Fruit fly (Drosophila melanogaster) whole organism, embryonic: ENCODE data around the gene Vha68-3.

Experiments
- C15 ChIP-seq: fragments of 200-800 bp; sonication (Bioruptor generic); IDR thresholded peaks from 3 replicates; pipeline ENCODE4 v1.3.6; 2022; ENCODE audit warnings: missing biosample characterization, missing genetic modification characterization
- CG11696 ChIP-seq: fragments of 200-800 bp; sonication (Bioruptor generic); IDR thresholded peaks from 2 replicates; pipeline ENCODE4 v1.3.6; 2022; ENCODE audit warnings: missing biosample characterization, missing genetic modification characterization
- CG12071 ChIP-seq: fragments of 200-800 bp; sonication (Bioruptor generic); optimal IDR thresholded peaks from 3 replicates; lab custom pipeline; 2018; ENCODE audit warnings: missing biosample characterization, mild to moderate bottlenecking, missing genetic modification characterization
- CG14667 ChIP-seq: fragments of 200-800 bp; sonication (Bioruptor generic); IDR thresholded peaks from 2 replicates; pipeline ENCODE4 v1.3.6; 2022; ENCODE audit warnings: missing biosample characterization, missing genetic modification characterization
- CG1603 ChIP-seq: fragments of 200-800 bp; sonication (Bioruptor generic); optimal IDR thresholded peaks from 2 replicates; lab custom pipeline; 2019; ENCODE audit warnings: missing biosample characterization, mild to moderate bottlenecking, missing genetic modification characterization, moderate library complexity
- CG16863 ChIP-seq: fragments of 200-800 bp; sonication (Bioruptor generic); optimal IDR thresholded peaks from 3 replicates; lab custom pipeline; 2016; ENCODE audit warnings: missing biosample characterization, missing genetic modification characterization
- CG17612 ChIP-seq: fragments of 200-800 bp; sonication (Bioruptor generic); IDR thresholded peaks from 2 replicates; pipeline ENCODE4 v1.3.6; 2022; ENCODE audit warnings: missing biosample characterization, missing genetic modification characterization
- CG18011 ChIP-seq: fragments of 200-800 bp; sonication (Bioruptor generic); optimal IDR thresholded peaks from 2 replicates; lab custom pipeline; 2017; ENCODE audit warnings: missing biosample characterization, missing genetic modification characterization, mild to moderate bottlenecking, moderate library complexity, missing genotype
- CG18764 ChIP-seq: fragments of 200-800 bp; sonication (Bioruptor generic); optimal IDR thresholded peaks from 3 replicates; lab custom pipeline; 2016; ENCODE audit warnings: missing biosample characterization, missing genetic modification characterization
- CG2712 ChIP-seq: fragments of 200-800 bp; optimal IDR thresholded peaks from 3 replicates; lab custom pipeline; 2019; ENCODE audit warnings: missing biosample characterization, mild to moderate bottlenecking, missing genetic modification characterization, moderate library complexity
- CG2875 ChIP-seq: fragments of 200-800 bp; sonication (Bioruptor generic); optimal IDR thresholded peaks from 2 replicates; lab custom pipeline; 2017; ENCODE audit warnings: missing biosample characterization, mild to moderate bottlenecking, missing genetic modification characterization, missing genetic modification reagents
- CG2889 ChIP-seq: fragments of 200-800 bp; sonication (Bioruptor generic); IDR thresholded peaks from 3 replicates; pipeline ENCODE4 v1.3.6; 2022; ENCODE audit warnings: missing biosample characterization, missing genetic modification characterization
- CG30431 ChIP-seq: fragments of 200-800 bp; sonication (Bioruptor generic); optimal IDR thresholded peaks from 2 replicates; lab custom pipeline; 2017; ENCODE audit warnings: missing biosample characterization, missing genetic modification characterization
- CG32772 ChIP-seq: fragments of 200-800 bp; sonication (Bioruptor generic); IDR thresholded peaks from 2 replicates; pipeline ENCODE4 v1.3.6; 2022; ENCODE audit warnings: missing biosample characterization, missing genetic modification characterization
- CG33557 ChIP-seq: fragments of 200-800 bp; sonication (Bioruptor generic); optimal IDR thresholded peaks from 2 replicates; lab custom pipeline; 2019; ENCODE audit warnings: missing biosample characterization, mild to moderate bottlenecking, missing genetic modification characterization, moderate library complexity
- CG3838 ChIP-seq: fragments of 200-800 bp; sonication (Bioruptor generic); optimal IDR thresholded peaks from 3 replicates; lab custom pipeline; 2016; ENCODE audit warnings: missing biosample characterization, missing genetic modification characterization
- CG4707 ChIP-seq: fragments of 200-800 bp; sonication (Bioruptor generic); optimal IDR thresholded peaks from 2 replicates; lab custom pipeline; 2018; ENCODE audit warnings: missing biosample characterization, mild to moderate bottlenecking, missing genetic modification characterization, moderate library complexity
- CG6654 ChIP-seq: fragments of 200-800 bp; sonication (Bioruptor generic); optimal IDR thresholded peaks from 2 replicates; lab custom pipeline; 2017; ENCODE audit warnings: missing biosample characterization, mild to moderate bottlenecking, missing genetic modification characterization
- CG6854 ChIP-seq: fragments of 200-800 bp; sonication (Bioruptor generic); optimal IDR thresholded peaks from 3 replicates; lab custom pipeline; 2017; ENCODE audit warnings: missing biosample characterization, mild to moderate bottlenecking, missing genetic modification characterization
- CG9609 ChIP-seq: fragments of 200-800 bp; sonication (Bioruptor generic); optimal IDR thresholded peaks from 3 replicates; lab custom pipeline; 2016; ENCODE audit warnings: missing biosample characterization, missing genetic modification characterization
- Dek ChIP-seq: fragments of 200-800 bp; sonication (Bioruptor generic); optimal IDR thresholded peaks from 3 replicates; lab custom pipeline; 2019; ENCODE audit warnings: missing biosample characterization, mild to moderate bottlenecking, missing genetic modification characterization, moderate library complexity
- Eip74EF ChIP-seq, 2 experiments: fragments of 200-800 bp in 1 of 2; fragments of >200 bp in 1 of 2; sonication (Bioruptor generic) in 1 of 2; optimal IDR thresholded peaks; 2 replicates each; lab custom pipeline; 2017 to 2019; ENCODE audit warnings: missing biosample characterization in 2 of 2, missing genetic modification characterization in 2 of 2, mild to moderate bottlenecking in 1 of 2, moderate library complexity in 1 of 2
- Lim3 ChIP-seq: fragments of 200-800 bp; sonication (Bioruptor generic); IDR thresholded peaks from 2 replicates; pipeline ENCODE4 v1.3.6; 2022; ENCODE audit warnings: missing biosample characterization, missing genetic modification characterization
- Mad ChIP-seq: fragments of 200-800 bp; sonication (Bioruptor generic); optimal IDR thresholded peaks from 2 replicates; lab custom pipeline; 2016; ENCODE audit warnings: missing biosample characterization, missing genetic modification characterization
- Myb ChIP-seq: fragments of 200-800 bp; sonication (Bioruptor generic); optimal IDR thresholded peaks from 2 replicates; lab custom pipeline; 2016; ENCODE audit warnings: missing biosample characterization, missing genetic modification characterization
- PHDP ChIP-seq: fragments of 200-800 bp; sonication (Bioruptor generic); optimal IDR thresholded peaks from 3 replicates; lab custom pipeline; 2018; ENCODE audit warnings: missing biosample characterization, mild to moderate bottlenecking, missing genetic modification characterization, moderate library complexity
- Sry-δ ChIP-seq: fragments of 200-800 bp; sonication (Bioruptor generic); optimal IDR thresholded peaks from 2 replicates; lab custom pipeline; 2016; ENCODE audit warnings: missing biosample characterization, missing genetic modification characterization
- Xbp1 ChIP-seq: fragments of 200-800 bp; sonication (Bioruptor generic); optimal IDR thresholded peaks from 3 replicates; lab custom pipeline; 2016; ENCODE audit warnings: missing biosample characterization, mild to moderate bottlenecking, missing genetic modification characterization
- ci ChIP-seq: fragments of 200-800 bp; sonication (Bioruptor generic); IDR thresholded peaks from 3 replicates; pipeline ENCODE4 v1.3.6; 2022; ENCODE audit warnings: missing biosample characterization, missing genetic modification characterization
- corto ChIP-seq: fragments of 200-800 bp; sonication (Bioruptor generic); optimal IDR thresholded peaks from 2 replicates; lab custom pipeline; 2016; ENCODE audit warnings: missing biosample characterization, mild to moderate bottlenecking, missing genetic modification characterization, moderate library complexity
- crc ChIP-seq: fragments of 200-800 bp; sonication (Bioruptor generic); optimal IDR thresholded peaks from 2 replicates; lab custom pipeline; 2016; ENCODE audit warnings: missing biosample characterization, missing genetic modification characterization
- croc ChIP-seq: fragments of 200-800 bp; sonication (Bioruptor generic); conservative IDR thresholded peaks from 3 replicates; pipeline ENCODE4 v1.3.6; 2022; ENCODE audit warnings: missing biosample characterization, missing genetic modification characterization
- en ChIP-seq: fragments of 200-800 bp; sonication (Bioruptor generic); optimal IDR thresholded peaks from 2 replicates; lab custom pipeline; 2016; ENCODE audit warnings: missing biosample characterization, missing genetic modification characterization
- eve ChIP-seq, 2 experiments: fragments of >200 bp; optimal IDR thresholded peaks; 2 replicates each; lab custom pipeline; 2017; ENCODE audit warnings: missing biosample characterization in 2 of 2, missing genetic modification characterization in 2 of 2
- fd3F ChIP-seq: fragments of 200-800 bp; sonication (Bioruptor generic); optimal IDR thresholded peaks from 2 replicates; lab custom pipeline; 2018; ENCODE audit warnings: missing biosample characterization, mild to moderate bottlenecking, missing genetic modification characterization, moderate library complexity
- fd64A ChIP-seq: fragments of 200-800 bp; sonication (Bioruptor generic); optimal IDR thresholded peaks from 3 replicates; lab custom pipeline; 2018; ENCODE audit warnings: missing biosample characterization, mild to moderate bottlenecking, missing genetic modification characterization
- insv ChIP-seq, 2 experiments: fragments of 200-800 bp; sonication (Bioruptor generic); optimal IDR thresholded peaks; 3 replicates each; lab custom pipeline; 2016 to 2018; ENCODE audit warnings: missing biosample characterization in 2 of 2, missing genetic modification characterization in 2 of 2
- kni ChIP-seq: fragments of 200-800 bp; sonication (Bioruptor generic); optimal IDR thresholded peaks from 3 replicates; lab custom pipeline; 2017; ENCODE audit warnings: mild to moderate bottlenecking, missing biosample characterization, missing genetic modification reagents, missing genetic modification characterization
- nmo ChIP-seq: fragments of 200-800 bp; sonication (Bioruptor generic); optimal IDR thresholded peaks from 2 replicates; lab custom pipeline; 2018; ENCODE audit warnings: missing biosample characterization, mild to moderate bottlenecking, missing genetic modification characterization, moderate library complexity
- ro ChIP-seq: fragments of 200-800 bp; sonication (Bioruptor generic); IDR thresholded peaks from 2 replicates; pipeline ENCODE4 v1.3.6; 2022; ENCODE audit warnings: missing biosample characterization, missing genetic modification characterization
- row ChIP-seq: fragments of 200-800 bp; sonication (Bioruptor generic); IDR thresholded peaks from 3 replicates; pipeline ENCODE4 v1.3.6; 2022; ENCODE audit warnings: missing biosample characterization, missing genetic modification characterization
- sc ChIP-seq, 3 experiments: fragments of >200 bp in 2 of 3; fragments of 200-800 bp in 1 of 3; sonication (Bioruptor generic) in 1 of 3; optimal IDR thresholded peaks; 2 replicates in 2 of 3; 3 replicates in 1 of 3; lab custom pipeline; 2017; ENCODE audit warnings: mild to moderate bottlenecking in 1 of 3, missing biosample characterization in 1 of 3, missing genetic modification characterization in 1 of 3, missing genetic modification reagents in 1 of 3
- schlank ChIP-seq: fragments of 200-800 bp; sonication (Bioruptor generic); optimal IDR thresholded peaks from 2 replicates; lab custom pipeline; 2018; ENCODE audit warnings: missing biosample characterization, mild to moderate bottlenecking, missing genetic modification characterization
- slp2 ChIP-seq: fragments of 200-800 bp; sonication (Bioruptor generic); optimal IDR thresholded peaks from 2 replicates; lab custom pipeline; 2016; ENCODE audit warnings: missing biosample characterization, missing genetic modification characterization
- sr ChIP-seq: fragments of 200-800 bp; sonication (Bioruptor generic); IDR thresholded peaks from 3 replicates; pipeline ENCODE4 v1.3.6; 2022; ENCODE audit warnings: missing biosample characterization, missing genetic modification characterization
- tap ChIP-seq: fragments of 200-800 bp; optimal IDR thresholded peaks from 3 replicates; lab custom pipeline; 2019; ENCODE audit warnings: missing biosample characterization, mild to moderate bottlenecking, missing genetic modification characterization, moderate library complexity
- tup ChIP-seq: fragments of 200-800 bp; sonication (Bioruptor generic); optimal IDR thresholded peaks from 2 replicates; lab custom pipeline; 2016; ENCODE audit warnings: missing biosample characterization, mild to moderate bottlenecking, missing genetic modification characterization, moderate library complexity
- wor ChIP-seq: fragments of 200-800 bp; sonication (Bioruptor generic); IDR thresholded peaks from 2 replicates; pipeline ENCODE4 v1.3.6; 2022; ENCODE audit warnings: missing biosample characterization, missing genetic modification characterization

The Vha68-3 gene

DNA sequence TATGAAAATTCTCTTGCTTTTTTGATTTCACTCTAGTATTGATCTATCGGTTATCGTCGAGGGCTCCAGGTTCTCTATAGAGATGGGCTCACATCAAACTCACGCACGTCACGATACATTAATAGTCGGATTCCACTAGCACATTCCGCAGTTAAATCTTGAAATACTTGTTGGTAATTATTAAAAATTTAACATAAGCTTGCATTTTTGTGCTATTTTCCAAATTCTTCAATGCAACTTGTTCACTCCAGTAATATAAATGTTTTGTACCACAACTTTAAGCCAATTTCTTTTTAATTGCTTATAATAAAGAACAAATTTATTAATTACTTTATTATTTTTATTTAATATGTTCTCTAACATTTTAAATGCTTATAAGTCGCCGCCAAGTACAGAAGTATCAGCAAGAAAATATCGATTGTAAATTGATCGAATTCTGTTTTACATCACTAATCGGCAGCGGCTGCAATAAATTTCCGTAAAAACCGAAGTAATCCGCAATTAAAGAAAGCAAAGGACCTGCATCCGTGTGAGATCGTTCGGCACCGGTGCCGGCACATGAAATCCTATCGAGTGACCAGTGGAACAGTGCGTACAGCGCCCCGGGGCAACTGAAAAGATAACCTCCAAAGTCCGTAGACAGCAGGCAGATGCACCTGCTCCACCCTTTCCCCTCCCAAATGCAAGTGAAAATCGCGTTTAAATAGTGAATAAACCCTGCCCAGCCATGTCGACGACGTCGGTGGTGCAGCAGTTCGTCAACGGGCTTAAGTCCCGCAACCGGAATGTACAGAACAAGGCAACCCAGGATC is 25.7 kb downstream of the Vha68-3 start, which contains the start of the genes Vha68-1 and mTor (continued):
- TF ChIP-seq slp2 (GFP tag; lab: Kevin White, UChicago): peak; percentile 78
- no peak for TF ChIP-seq Eip74EF (GFP tag; optimal IDR thresholded peaks at IDR 0.05; lab: Kevin White, UChicago)
- TF ChIP-seq croc (GFP tag; lab: Robert Waterston, UW): peak; percentile 61
- peak; percentile 95 for TF ChIP-seq Sry-δ
- TF ChIP-seq fd64A (GFP tag; lab: Kevin White, UChicago): no peak
- peak; percentile 90 for TF ChIP-seq nmo (GFP tag; lab: Kevin White, UChicago)
- TF ChIP-seq fd3F (GFP tag; lab: Kevin White, UChicago): peak; percentile 60
- TF ChIP-seq CG3838 (GFP tag; lab: Kevin White, UChicago): peak; percentile 54
- no peak for TF ChIP-seq CG2712 (tag; lab: Kevin White, UChicago)
- TF ChIP-seq CG18764 (GFP tag; lab: Kevin White, UChicago): no peak
- TF ChIP-seq insv (GFP tag; optimal IDR thresholded peaks at IDR 0.05; lab: Kevin White, UChicago): peak in 1 of 2 experiments; percentile 30
- TF ChIP-seq crc (GFP tag; lab: Kevin White, UChicago): peak; percentile 51
- peak; percentile 53 for TF ChIP-seq Mad (GFP tag; lab: Kevin White, UChicago)
- no peak for TF ChIP-seq CG11696 (GFP tag; lab: Robert Waterston, UW)
- TF ChIP-seq eve (GFP tag; optimal IDR thresholded peaks at IDR 0.05; lab: Kevin White, UChicago): no peak
- peak; percentile 82 for TF ChIP-seq Xbp1
- TF ChIP-seq sr (GFP tag; lab: Robert Waterston, UW): no peak; the same call in 2 of the 3 replicates
- TF ChIP-seq C15 (GFP tag; lab: Robert Waterston, UW): no peak
- no peak for TF ChIP-seq CG6854 (GFP tag; lab: Kevin White, UChicago)
- TF ChIP-seq Lim3 (GFP tag; lab: Robert Waterston, UW): no peak
- TF ChIP-seq tap (tag; lab: Kevin White, UChicago): no peak
- peak; percentile 52 for TF ChIP-seq CG14667
- peak; percentile 63 for TF ChIP-seq CG16863 (GFP tag; lab: Kevin White, UChicago)
- TF ChIP-seq corto (GFP tag; lab: Kevin White, UChicago): no peak
- no peak for TF ChIP-seq CG18011 (GFP tag; lab: Kevin White, UChicago)
- peak; percentile 68 for TF ChIP-seq CG17612 (GFP tag; lab: Robert Waterston, UW)
- TF ChIP-seq wor: peak; percentile 48
- peak; percentile 82 for TF ChIP-seq Dek
- peak; percentile 79; the same call in 2 of the 3 replicates for TF ChIP-seq CG2889 (GFP tag; lab: Robert Waterston, UW)
- TF ChIP-seq sc (optimal IDR thresholded peaks at IDR 0.05; lab: Kevin White, UChicago): no peak
- peak; percentile 68 for TF ChIP-seq sc (GFP tag; optimal IDR thresholded peaks at IDR 0.05; lab: Kevin White, UChicago)
- TF ChIP-seq CG2875: no peak
- no peak for TF ChIP-seq PHDP (tag; lab: Kevin White, UChicago)
- TF ChIP-seq CG30431 (GFP tag; lab: Kevin White, UChicago): peak; percentile 65
- TF ChIP-seq schlank (tag; lab: Kevin White, UChicago): peak; percentile 9
- no peak for TF ChIP-seq CG1603 (tag; lab: Kevin White, UChicago)
- peak; percentile 47 for TF ChIP-seq CG33557
- 0 out of 2 replicates have a peak, but pooled peaks have one; percentile 14 for TF ChIP-seq ro (GFP tag; lab: Robert Waterston, UW)
- no peak for TF ChIP-seq CG12071 (GFP tag; lab: Kevin White, UChicago)
- TF ChIP-seq en (GFP tag; lab: Kevin White, UChicago): no peak
- TF ChIP-seq kni (GFP tag; lab: Kevin White, UChicago): no peak
- peak; percentile 71 for TF ChIP-seq ci (GFP tag; lab: Robert Waterston, UW)
- peak; percentile 42 for TF ChIP-seq CG6654
- TF ChIP-seq tup (GFP tag; lab: Kevin White, UChicago): no peak
- peak; percentile 92 for TF ChIP-seq row (GFP tag; lab: Robert Waterston, UW)
- peak; percentile 77 for TF ChIP-seq CG32772 (GFP tag; lab: Robert Waterston, UW)
- TF ChIP-seq CG4707 (GFP tag; lab: Kevin White, UChicago): no peak
- TF ChIP-seq CG9609 (GFP tag; lab: Kevin White, UChicago): peak; percentile 73
- TF ChIP-seq Myb: peak; percentile 80
